Fruit fly (Drosophila melanogaster) whole organism, pupa: Measurements from ENCODE around the gene CG16854.

Source experiments
- CG10348 ChIP-seq: fragments of 200-800 bp; sonication (Bioruptor generic); IDR thresholded peaks from 2 replicates; pipeline ENCODE4 v1.3.6; 2022; ENCODE audit warnings: missing biosample characterization, missing genetic modification characterization
- CG12605 ChIP-seq: fragments of 200-800 bp; sonication (Bioruptor generic); IDR thresholded peaks from 2 replicates; pipeline ENCODE4 v1.3.6; 2022; ENCODE audit warnings: missing biosample characterization, missing genetic modification characterization
- CG13204 ChIP-seq: fragments of 200-800 bp; sonication (Bioruptor generic); optimal IDR thresholded peaks from 2 replicates; lab custom pipeline; 2018; ENCODE audit warnings: missing biosample characterization, mild to moderate bottlenecking, missing genetic modification characterization, moderate library complexity
- CG14655 ChIP-seq: fragments of 200-800 bp; sonication (Bioruptor generic); optimal IDR thresholded peaks from 3 replicates; lab custom pipeline; 2017; ENCODE audit warnings: mild to moderate bottlenecking, missing biosample characterization, missing genetic modification reagents, missing genetic modification characterization
- CG15710 ChIP-seq: fragments of 200-800 bp; sonication (Bioruptor generic); optimal IDR thresholded peaks from 2 replicates; lab custom pipeline; 2018; ENCODE audit warnings: missing biosample characterization, mild to moderate bottlenecking, missing genetic modification characterization, moderate library complexity
- CG17806 ChIP-seq: fragments of 200-800 bp; sonication (Bioruptor generic); optimal IDR thresholded peaks from 2 replicates; lab custom pipeline; 2018; ENCODE audit warnings: missing biosample characterization, mild to moderate bottlenecking, missing genetic modification characterization, moderate library complexity
- CG32121 ChIP-seq: fragments of 200-800 bp; sonication (Bioruptor generic); IDR thresholded peaks from 2 replicates; pipeline ENCODE4 v1.3.6; 2022; ENCODE audit warnings: missing biosample characterization, missing genetic modification characterization
- CG34367 ChIP-seq: fragments of 200-800 bp; sonication (Bioruptor generic); optimal IDR thresholded peaks from 2 replicates; lab custom pipeline; 2018; ENCODE audit warnings: missing biosample characterization, mild to moderate bottlenecking, missing genetic modification characterization
- CG4496 ChIP-seq: fragments of 200-800 bp; sonication (Bioruptor generic); IDR thresholded peaks from 3 replicates; pipeline ENCODE4 v1.3.6; 2022; ENCODE audit warnings: missing biosample characterization, missing genetic modification characterization
- CG8159 ChIP-seq: fragments of 200-800 bp; sonication (Bioruptor generic); optimal IDR thresholded peaks from 3 replicates; lab custom pipeline; 2018; ENCODE audit warnings: missing biosample characterization, mild to moderate bottlenecking, missing genetic modification characterization, moderate library complexity
- CG8301 ChIP-seq: fragments of 200-800 bp; sonication (Bioruptor generic); optimal IDR thresholded peaks from 2 replicates; lab custom pipeline; 2018; ENCODE audit warnings: missing biosample characterization, mild to moderate bottlenecking, missing genetic modification characterization
- CG9948 ChIP-seq: fragments of 200-800 bp; sonication (Bioruptor generic); optimal IDR thresholded peaks from 2 replicates; lab custom pipeline; 2018; ENCODE audit warnings: missing biosample characterization, mild to moderate bottlenecking, missing genetic modification characterization, moderate library complexity
- D1 ChIP-seq: fragments of 200-800 bp; sonication (Bioruptor generic); optimal IDR thresholded peaks from 2 replicates; lab custom pipeline; 2018; ENCODE audit warnings: missing biosample characterization, mild to moderate bottlenecking, missing genetic modification characterization, moderate library complexity
- EcR ChIP-seq: fragments of 200-800 bp; sonication (Bioruptor generic); optimal IDR thresholded peaks from 3 replicates; lab custom pipeline; 2019; ENCODE audit warnings: missing biosample characterization, missing genetic modification characterization, mild to moderate bottlenecking, moderate library complexity, missing genetic modification reagents
- Ets98B ChIP-seq: fragments of 200-800 bp; sonication (Bioruptor generic); IDR thresholded peaks from 2 replicates; pipeline ENCODE4 v1.3.6; 2022; ENCODE audit warnings: missing biosample characterization, missing genetic modification characterization
- Pif1A ChIP-seq: fragments of 200-800 bp; sonication (Bioruptor generic); optimal IDR thresholded peaks from 3 replicates; lab custom pipeline; 2016; ENCODE audit warnings: missing biosample characterization, missing genetic modification characterization
- Pif1B ChIP-seq: fragments of 200-800 bp; sonication (Bioruptor generic); optimal IDR thresholded peaks from 3 replicates; lab custom pipeline; 2016; ENCODE audit warnings: missing biosample characterization, missing genetic modification characterization
- Snoo ChIP-seq: fragments of 200-800 bp; sonication (Bioruptor generic); optimal IDR thresholded peaks from 3 replicates; lab custom pipeline; 2017; ENCODE audit warnings: missing biosample characterization, mild to moderate bottlenecking, missing genetic modification characterization, inconsistent platforms
- fd96Ca ChIP-seq: fragments of 200-800 bp; sonication (Bioruptor generic); IDR thresholded peaks from 3 replicates; pipeline ENCODE4 v1.3.6; 2022; ENCODE audit warnings: missing biosample characterization, missing genetic modification characterization
- gl ChIP-seq: fragments of 200-800 bp; sonication (Bioruptor generic); optimal IDR thresholded peaks from 2 replicates; lab custom pipeline; 2018; ENCODE audit warnings: missing biosample characterization, mild to moderate bottlenecking, missing genetic modification characterization
- rn ChIP-seq: fragments of 200-800 bp; sonication (Bioruptor generic); IDR thresholded peaks from 2 replicates; pipeline ENCODE4 v1.3.6; 2022; ENCODE audit warnings: missing biosample characterization, missing genetic modification characterization

CG16854 gene

DNA sequence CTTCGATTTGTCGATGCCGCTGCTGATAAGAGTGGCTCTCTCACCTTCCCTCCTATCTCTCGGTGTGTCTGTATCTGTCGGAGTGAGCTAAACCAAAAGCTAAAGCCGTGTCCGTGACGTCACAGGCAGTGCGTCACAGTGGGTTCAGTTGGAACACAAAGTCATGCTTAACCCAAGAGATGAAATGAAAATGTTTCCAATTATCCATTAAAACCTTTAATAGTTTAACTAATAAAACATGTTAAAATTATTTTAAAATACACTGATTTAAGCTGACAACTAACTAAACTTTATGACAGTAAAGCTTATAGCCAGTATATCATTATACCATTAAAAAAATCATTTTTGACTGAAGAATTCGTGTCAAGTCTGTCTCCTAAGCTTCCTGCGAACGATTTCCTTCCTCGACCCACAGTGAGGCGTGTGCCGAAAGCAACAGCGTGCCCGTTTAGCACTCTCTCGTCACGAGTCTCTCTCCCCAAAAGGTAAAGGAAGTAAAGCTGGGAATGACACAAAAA is 26.5 kb downstream of the CG16854 start, which contains the start of gene Idua:
Gene Idua (minus strand): TSS at position 51 of the 518 bp plus-strand sequence.
- TF ChIP-seq CG34367 (tag; lab: Kevin White, UChicago) (peak; percentile 63), CG12605 (no peak; the same call in 1 of the 2 replicates), fd96Ca (GFP tag; lab: Robert Waterston, UW) (0 out of 3 replicates have a peak, but pooled peaks have one; percentile 30), Pif1A (GFP tag; lab: Kevin White, UChicago) (no peak), Pif1B (GFP tag; lab: Kevin White, UChicago) (no peak), Ets98B (GFP tag; lab: Robert Waterston, UW) (no peak; the same call in 1 of the 2 replicates), rn (GFP tag; lab: Robert Waterston, UW) (no peak), CG15710 (peak; percentile 83), CG8301 (tag; lab: Kevin White, UChicago) (no peak), Snoo (tag; lab: Kevin White, UChicago) (peak; percentile 70), CG13204 (GFP tag; lab: Kevin White, UChicago) (no peak), CG4496 (GFP tag; lab: Robert Waterston, UW) (0 out of 3 replicates have a peak, but pooled peaks have one; percentile 29), CG8159 (peak; percentile 75), gl (tag; lab: Kevin White, UChicago) (peak; percentile 18), CG10348 (GFP tag; lab: Robert Waterston, UW) (no peak), CG17806 (tag; lab: Kevin White, UChicago) (peak; percentile 55), EcR (GFP tag; lab: Kevin White, UChicago) (no peak), CG9948 (tag; lab: Kevin White, UChicago) (peak; percentile 71), D1 (tag; lab: Kevin White, UChicago) (no peak), CG32121 (GFP tag; lab: Robert Waterston, UW) (peak; percentile 67; the same call in 1 of the 2 replicates)

DNA sequence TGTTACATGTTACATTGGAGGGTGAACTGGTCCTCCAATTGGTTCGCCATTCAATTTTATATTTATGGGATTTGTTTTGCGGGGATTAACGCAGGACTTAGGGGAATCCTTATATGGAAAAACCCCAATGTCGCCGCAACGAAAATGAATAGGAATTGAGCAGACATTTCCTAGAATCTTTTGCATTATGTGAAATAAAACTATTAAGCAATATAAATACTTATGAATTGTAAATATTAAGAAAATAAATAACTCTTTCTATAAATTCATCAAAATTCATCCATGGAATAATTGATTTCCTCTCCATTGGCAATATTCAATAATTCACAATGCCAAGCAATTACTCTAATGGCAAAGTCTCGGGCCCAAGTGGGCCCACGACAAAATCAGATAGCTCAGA is 27.2 kb downstream of the CG16854 start, which contains the start of gene Gr32a:
Gene Gr32a (plus strand): TSS at position 301 of the 400 bp plus-strand sequence.
- TF ChIP-seq Snoo (tag; lab: Kevin White, UChicago) (no peak), Pif1B (GFP tag; lab: Kevin White, UChicago) (no peak)

DNA sequence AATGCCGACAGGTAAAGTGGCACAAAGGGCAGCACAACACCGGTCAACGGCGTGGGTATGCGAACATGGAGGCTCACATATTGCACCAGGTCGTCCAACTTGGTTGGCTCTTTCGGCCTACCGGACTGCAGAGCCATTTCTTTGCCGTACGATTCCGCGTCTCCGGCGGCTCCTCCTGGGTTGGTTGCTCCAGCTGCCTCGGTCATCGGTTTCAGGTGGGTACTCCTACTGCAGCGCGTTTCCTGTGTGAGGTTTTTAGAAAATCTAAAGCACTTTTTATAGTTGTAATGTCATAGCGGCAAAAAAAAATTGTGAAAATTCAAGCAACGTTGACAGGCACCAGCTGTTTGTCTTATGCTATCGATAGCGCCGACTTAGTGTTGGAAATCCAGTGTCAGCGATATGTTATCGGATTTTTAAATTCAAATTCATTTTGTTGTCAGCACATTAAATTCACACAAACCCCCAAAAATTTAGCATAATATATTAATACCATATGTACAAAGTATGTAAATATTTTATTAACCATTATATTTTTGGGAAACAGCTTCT is 33.5 kb downstream of the CG16854 start, which contains the start of gene CG6230:
Gene CG6230 (minus strand): TSS at position 354 of the 552 bp plus-strand sequence.
- TF ChIP-seq fd96Ca (GFP tag; lab: Robert Waterston, UW) (no peak), CG32121 (GFP tag; lab: Robert Waterston, UW) (no peak), D1 (tag; lab: Kevin White, UChicago) (no peak), gl (tag; lab: Kevin White, UChicago) (no peak), Pif1A (GFP tag; lab: Kevin White, UChicago) (no peak), Snoo (tag; lab: Kevin White, UChicago) (no peak)

DNA sequence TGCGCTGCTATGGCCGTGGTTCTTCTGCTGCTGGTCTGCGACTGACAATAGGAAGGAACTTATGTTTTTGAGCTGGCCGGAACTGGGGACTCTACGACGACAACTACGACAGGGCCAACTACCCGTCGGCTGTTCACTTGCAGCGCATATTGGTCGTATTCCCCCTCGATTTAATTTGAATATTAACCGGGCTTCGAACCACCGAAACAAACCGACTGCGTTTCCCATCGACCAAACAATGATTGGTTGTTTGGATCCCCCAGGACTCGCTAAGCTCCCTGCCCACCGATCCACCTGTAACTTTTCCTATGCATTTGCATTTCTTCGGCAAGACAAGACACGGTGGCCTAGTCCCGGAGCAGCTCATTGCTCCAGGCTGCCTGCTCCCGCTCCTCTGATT is 35.1 kb downstream of the CG16854 start, which contains the start of gene Dnaaf4:
Gene Dnaaf4 (minus strand): TSS at position 101 of the 400 bp plus-strand sequence.
- TF ChIP-seq D1 (tag; lab: Kevin White, UChicago) (no peak), CG12605 (no peak), CG34367 (tag; lab: Kevin White, UChicago) (no peak), EcR (GFP tag; lab: Kevin White, UChicago) (no peak), CG10348 (GFP tag; lab: Robert Waterston, UW) (no peak), CG4496 (GFP tag; lab: Robert Waterston, UW) (no peak), rn (GFP tag; lab: Robert Waterston, UW) (no peak)

DNA sequence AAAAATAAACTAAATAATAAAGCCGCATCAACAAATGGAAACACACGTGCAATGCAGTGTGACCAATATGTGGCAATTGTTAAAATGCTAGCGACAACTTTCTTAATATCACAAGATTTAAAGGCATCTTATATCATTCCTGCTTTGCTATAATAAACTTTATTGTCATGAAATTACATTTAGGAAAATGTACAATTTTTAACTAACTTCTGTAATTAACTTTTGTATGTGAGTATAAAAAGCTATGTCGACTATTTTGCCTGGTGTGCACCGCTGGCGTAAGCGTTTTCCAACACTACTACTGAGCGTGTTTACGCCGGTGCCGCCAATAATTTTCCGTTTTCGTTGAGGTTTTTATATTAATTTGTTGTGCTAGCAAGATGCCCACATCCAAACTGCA is 37.0 kb downstream of the CG16854 start, which contains the start of the genes Csl4 and Nup160:
Gene Csl4 (minus strand): TSS at position 69 of the 400 bp plus-strand sequence.
Gene Nup160 (plus strand): TSS at position 279 of the 400 bp plus-strand sequence.
- TF ChIP-seq fd96Ca (GFP tag; lab: Robert Waterston, UW) (peak; percentile 72; the same call in 2 of the 3 replicates), CG10348 (GFP tag; lab: Robert Waterston, UW) (no peak), CG17806 (tag; lab: Kevin White, UChicago) (no peak), CG8301 (tag; lab: Kevin White, UChicago) (no peak), CG12605 (no peak), CG32121 (GFP tag; lab: Robert Waterston, UW) (peak; percentile 70), Pif1B (GFP tag; lab: Kevin White, UChicago) (no peak), gl (tag; lab: Kevin White, UChicago) (no peak), rn (GFP tag; lab: Robert Waterston, UW) (0 out of 2 replicates have a peak, but pooled peaks have one; percentile 12), CG9948 (tag; lab: Kevin White, UChicago) (peak; percentile 37), CG14655 (GFP tag; lab: Kevin White, UChicago) (no peak), CG34367 (tag; lab: Kevin White, UChicago) (peak; percentile 44), Snoo (tag; lab: Kevin White, UChicago) (peak; percentile 69), CG8159 (no peak), CG15710 (peak; percentile 62), EcR (GFP tag; lab: Kevin White, UChicago) (no peak), CG4496 (GFP tag; lab: Robert Waterston, UW) (peak; percentile 77), Ets98B (GFP tag; lab: Robert Waterston, UW) (peak; percentile 64; the same call in 1 of the 2 replicates)
